Worm (Caenorhabditis elegans): ENCODE measurements around the gene siah-1.
"Not testable (repeated sequence)": the region's sequence is repeated elsewhere in the genome, so short reads cannot be mapped to it uniquely, and the experiment has no call there.

- not testable (repeated sequence) for TF ChIP-seq T22C8.4 (GFP tag; IDR thresholded peaks at IDR 0.05); klf-2 (GFP tag; conservative IDR thresholded peaks at IDR 0.05); med-1 (GFP tag; optimal IDR thresholded peaks at IDR 0.05; ENCODE audit: insufficient read depth); ztf-23 (GFP tag; IDR thresholded peaks at IDR 0.05); tab-1 (GFP tag; IDR thresholded peaks at IDR 0.05)
Measured at ce11 chrIV:3771182-3771581, 27.3 kb downstream of the siah-1 start.

All from whole organism, midembryonic.